Worm (Caenorhabditis elegans) whole organism, L1 larva: Measurements from ENCODE around the gene nhr-171.
"Not testable (repeated sequence)": the region's sequence is repeated elsewhere in the genome, so short reads cannot be mapped to it uniquely, and the experiment has no call there.

Experiments used
- fos-1 ChIP-seq: fragments of 150-350 bp; optimal IDR thresholded peaks from 2 replicates; lab custom pipeline; 2014; ENCODE audit warnings: missing biosample characterization, missing genetic modification characterization
- lir-3 ChIP-seq: sonication (generic microtip); optimal IDR thresholded peaks from 2 replicates; lab custom pipeline; 2016; ENCODE audit warnings: mild to moderate bottlenecking, missing genetic modification characterization, moderate library complexity, missing compliant biosample characterization; ENCODE audit not compliant: poor library complexity
- nhr-237 ChIP-seq: fragments of 150-350 bp; optimal IDR thresholded peaks from 2 replicates; lab custom pipeline; 2014; ENCODE audit warnings: missing biosample characterization, missing genetic modification characterization

DNA sequence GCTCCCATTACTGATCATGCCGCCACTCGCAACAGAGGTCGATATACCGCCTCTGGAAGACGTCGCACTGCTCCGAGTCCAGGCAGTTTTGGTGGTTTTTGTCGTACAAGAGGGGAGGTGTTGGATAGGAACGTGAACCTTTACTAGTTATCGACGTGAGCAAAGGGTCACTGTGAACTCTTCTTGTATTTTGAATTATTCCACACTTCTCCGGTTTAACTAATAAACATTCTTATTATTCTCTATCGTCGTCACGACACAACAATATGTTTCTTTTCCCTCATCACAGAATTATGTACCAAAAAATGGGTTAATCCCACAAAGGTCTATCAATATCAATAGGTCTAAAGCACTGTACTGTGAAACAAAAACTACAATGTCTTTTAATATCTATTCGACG, at the start of gene nhr-171:
- TF ChIP-seq fos-1, lir-3, nhr-237 (tag; lab: Kevin White, UChicago): not testable (repeated sequence)
